Worm (Caenorhabditis elegans): ENCODE measurements around the gene F19H8.2.

DNA sequence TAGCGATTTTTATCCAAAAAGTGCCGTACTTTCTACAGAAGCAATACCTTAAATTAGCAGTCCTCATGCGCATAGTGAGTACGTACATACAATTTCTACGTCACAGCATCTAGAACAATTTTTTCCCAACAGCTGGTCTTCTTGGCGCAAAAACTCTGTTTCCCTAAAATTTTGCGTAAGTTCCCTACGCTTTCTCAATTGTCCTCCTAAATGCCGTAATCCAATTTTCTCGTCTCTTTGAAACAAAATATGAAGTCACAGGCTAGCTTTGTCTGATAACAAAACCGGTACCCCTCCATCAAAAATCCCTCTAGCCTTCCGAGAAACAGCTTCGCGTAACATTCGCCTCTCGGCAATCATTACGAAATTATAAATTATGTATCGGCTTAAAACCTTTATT, 27.2 kb upstream of the F19H8.2 start, which contains the start of gene C38C6.3:
- no peak for TF ChIP-seq W03F9.2 (tag; optimal IDR thresholded peaks at IDR 0.05)
- TF ChIP-seq dao-5 (tag; optimal IDR thresholded peaks at IDR 0.05), result no peak
- no peak for TF ChIP-seq him-1 (tag; optimal IDR thresholded peaks at IDR 0.05)
